Worm (Caenorhabditis elegans) whole organism, L3 larva: Measurements from ENCODE around the gene col-81.

Source experiments
- aly-2 ChIP-seq: fragments of 150-350 bp; optimal IDR thresholded peaks from 2 replicates; lab custom pipeline; 2014; ENCODE audit warnings: missing biosample characterization, missing genetic modification characterization
- egl-27 ChIP-seq: sonication (generic microtip); optimal IDR thresholded peaks from 4 replicates; lab custom pipeline; 2017; ENCODE audit warnings: missing biosample characterization, missing genetic modification reagents, missing genetic modification characterization
- elt-2 ChIP-seq: sonication (generic microtip); optimal IDR thresholded peaks from 2 replicates; lab custom pipeline; 2016; ENCODE audit warnings: missing genetic modification reagents, mild to moderate bottlenecking, missing genetic modification characterization, missing compliant biosample characterization
- nhr-28 ChIP-seq: fragments of 150-350 bp; optimal IDR thresholded peaks from 2 replicates; lab custom pipeline; 2014; ENCODE audit warnings: missing biosample characterization, missing genetic modification characterization
- zag-1 ChIP-seq: fragments of 150-350 bp; optimal IDR thresholded peaks from 2 replicates; lab custom pipeline; 2014; ENCODE audit warnings: missing biosample characterization, missing genetic modification characterization

DNA sequence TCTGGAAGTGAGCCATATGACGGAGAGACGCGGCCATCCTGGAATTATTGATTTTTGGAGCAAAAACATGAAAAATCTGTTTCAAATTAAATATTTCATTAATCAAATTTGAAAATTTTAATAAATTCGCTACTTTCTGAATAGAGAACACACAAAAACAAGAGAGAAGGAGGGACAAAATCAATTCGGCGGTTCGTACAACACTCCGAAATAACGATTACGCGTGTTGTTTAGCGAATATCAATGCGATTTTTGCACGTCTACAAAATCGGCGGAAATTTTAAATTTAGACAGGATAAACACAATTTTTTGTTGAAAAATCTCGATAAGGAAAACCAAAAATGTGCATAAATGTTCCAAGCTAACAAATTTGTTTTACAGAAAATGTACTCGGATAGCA is 36.3 kb upstream of the col-81 start, which contains the start of the genes sdhd-1 and ilkp-1:
- no peak for TF ChIP-seq zag-1 (tag; lab: Kevin White, UChicago)
- TF ChIP-seq aly-2 (tag; lab: Kevin White, UChicago), result no peak
- TF ChIP-seq nhr-28 (tag; lab: Kevin White, UChicago), result no peak
- TF ChIP-seq elt-2, result peak; percentile 18
- no peak for TF ChIP-seq egl-27 (tag; lab: Kevin White, UChicago)
